Fruit fly (Drosophila melanogaster): ENCODE data around the gene CG2617.
A peak's percentile ranks its signal among the peaks of the same experiment; 100 is the strongest.

The CG2617 gene

dm6 chr2L:20700534-20701239 lies 18.5 kb downstream of the CG2617 start (continued):
- TF ChIP-seq sv (GFP tag; optimal IDR thresholded peaks at IDR 0.05) (no peak), Rel (GFP tag; optimal IDR thresholded peaks at IDR 0.05) (no peak), Rel (tag; optimal IDR thresholded peaks at IDR 0.05) (peak; percentile 13), HLH106 (tag; optimal IDR thresholded peaks at IDR 0.05) (peak; percentile 77), pan (optimal IDR thresholded peaks at IDR 0.05) (no peak), brk (GFP tag; optimal IDR thresholded peaks at IDR 0.05) (peak; percentile 68), Dfd (GFP tag; optimal IDR thresholded peaks at IDR 0.05) (no peak), CG32264 (GFP tag; optimal IDR thresholded peaks at IDR 0.05) (peak; percentile 5), Sp1 (GFP tag; optimal IDR thresholded peaks at IDR 0.05) (peak; percentile 56), dmrt93B (GFP tag; optimal IDR thresholded peaks at IDR 0.05) (peak; percentile 55), tai (GFP tag; optimal IDR thresholded peaks at IDR 0.05) (no peak), Hnf4 (GFP tag; optimal IDR thresholded peaks at IDR 0.05) (peak; percentile 72)

DNA sequence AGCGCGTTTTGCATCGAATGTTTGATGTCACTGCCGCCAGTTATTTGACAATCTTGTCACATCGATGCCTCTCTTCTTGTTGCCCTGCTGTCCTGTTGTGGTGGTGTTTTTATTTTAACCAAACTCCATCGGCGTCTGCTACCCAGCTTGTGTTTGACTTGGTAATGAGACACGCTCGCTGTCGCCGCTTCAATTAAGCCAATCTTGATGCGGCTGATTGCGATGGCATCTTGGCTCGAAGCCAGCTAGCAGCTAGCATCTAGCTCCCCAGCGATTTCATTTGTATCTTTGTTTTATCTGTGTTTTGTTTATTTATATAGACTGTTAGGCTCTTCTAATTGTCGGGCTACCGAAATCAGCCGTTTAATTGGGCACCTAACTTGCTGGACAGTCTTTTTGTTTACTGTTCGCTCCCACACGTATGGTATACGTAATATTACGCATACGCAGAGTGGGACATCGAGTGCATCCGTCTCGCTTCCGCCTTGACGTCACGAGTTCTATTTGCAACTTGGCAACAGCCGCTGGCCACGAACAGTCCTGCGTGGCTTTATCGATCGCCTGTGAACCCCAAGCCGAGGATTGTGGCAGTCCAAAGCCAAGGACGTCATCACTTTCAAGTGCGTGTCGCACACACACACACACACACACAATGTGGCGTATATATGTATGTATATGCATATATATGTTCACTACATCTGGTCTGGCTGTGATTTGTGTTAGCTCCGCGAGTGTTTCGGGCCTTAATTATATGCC lies 22.5 kb downstream of the CG2617 start:
- TF ChIP-seq Sp1 (GFP tag; optimal IDR thresholded peaks at IDR 0.05) (no peak), sage (GFP tag; optimal IDR thresholded peaks at IDR 0.05) (no peak), Dif (GFP tag; optimal IDR thresholded peaks at IDR 0.05; ENCODE audit: partially characterized antibody) (no peak), Jra (GFP tag; optimal IDR thresholded peaks at IDR 0.05) (no peak), ey (GFP tag; optimal IDR thresholded peaks at IDR 0.05) (no peak), CG32264 (GFP tag; optimal IDR thresholded peaks at IDR 0.05) (no peak), foxo (GFP tag; optimal IDR thresholded peaks at IDR 0.05) (no peak), brk (GFP tag; optimal IDR thresholded peaks at IDR 0.05) (no peak), Hnf4 (GFP tag; optimal IDR thresholded peaks at IDR 0.05) (no peak), Vsx2 (GFP tag; optimal IDR thresholded peaks at IDR 0.05; ENCODE audit: partially characterized antibody) (no peak), dl (GFP tag; optimal IDR thresholded peaks at IDR 0.05; ENCODE audit: insufficient read depth in 1 of 2, partially characterized antibody in 2 of 2) (no peak), jim (GFP tag; optimal IDR thresholded peaks at IDR 0.05) (no peak), usp (GFP tag; optimal IDR thresholded peaks at IDR 0.05) (no peak), lola (GFP tag; optimal IDR thresholded peaks at IDR 0.05) (no peak), Abd-B (GFP tag; optimal IDR thresholded peaks at IDR 0.05) (no peak), psq (GFP tag; optimal IDR thresholded peaks at IDR 0.05) (no peak), N (GFP tag; optimal IDR thresholded peaks at IDR 0.05) (no peak), Hr78 (GFP tag; optimal IDR thresholded peaks at IDR 0.05) (no peak)

- TF ChIP-seq sv (GFP tag; optimal IDR thresholded peaks at IDR 0.05) (no peak), HLH106 (tag; optimal IDR thresholded peaks at IDR 0.05) (no peak), dsf (GFP tag; optimal IDR thresholded peaks at IDR 0.05; ENCODE audit: borderline replicate concordance) (no peak), Myc (optimal IDR thresholded peaks at IDR 0.05) (no peak), woc (GFP tag; optimal IDR thresholded peaks at IDR 0.05) (no peak), GATAd (GFP tag; optimal IDR thresholded peaks at IDR 0.05) (no peak), usp (GFP tag; optimal IDR thresholded peaks at IDR 0.05) (no peak), Dfd (GFP tag; optimal IDR thresholded peaks at IDR 0.05) (no peak)
Measured at dm6 chr2L:20705869-20706368, 23.8 kb downstream of the CG2617 start.

DNA sequence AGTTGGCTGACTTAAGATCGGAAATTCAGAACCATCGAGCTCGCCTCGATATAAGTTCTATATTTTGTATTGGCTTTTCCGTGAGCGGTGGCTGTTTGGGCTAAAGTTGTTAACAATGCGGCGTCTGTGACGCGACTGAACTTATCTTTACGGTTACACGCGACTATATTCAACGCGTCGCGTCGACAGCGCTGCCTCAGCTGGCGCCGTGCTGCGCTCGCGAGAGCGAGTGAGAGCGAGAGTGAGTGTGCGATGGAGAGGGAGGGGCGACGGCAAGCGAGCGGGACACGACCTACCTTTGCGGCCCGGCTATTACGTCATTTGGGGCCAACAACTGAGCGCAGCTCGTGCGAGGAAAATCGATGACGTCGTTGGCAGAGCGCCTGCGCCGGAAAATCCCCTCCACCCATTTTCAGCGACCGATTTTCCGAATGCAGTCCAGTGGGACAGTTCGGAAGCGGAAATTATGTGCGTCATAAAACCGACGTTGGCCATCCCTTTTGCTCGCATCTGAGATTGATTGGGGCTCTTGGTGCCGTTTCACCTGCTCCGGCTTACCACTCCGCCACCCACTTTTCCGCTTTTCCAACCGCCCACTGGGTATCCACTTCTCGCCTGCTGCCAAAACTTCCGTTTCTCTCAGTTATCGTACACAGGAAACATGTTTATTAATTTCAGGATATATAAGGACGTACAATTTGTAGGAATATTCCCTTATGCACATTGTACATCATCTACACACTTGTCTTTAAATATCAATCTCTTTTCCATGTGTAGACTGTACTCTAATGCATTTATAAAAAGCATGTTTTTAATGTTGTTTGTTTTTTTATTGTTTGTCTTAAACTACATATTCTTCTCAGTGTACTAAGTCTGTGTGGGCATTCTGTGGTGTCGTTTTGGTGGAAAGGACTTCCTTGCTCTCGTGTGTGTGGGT lies 32.6 kb downstream of the CG2617 start, which contains the start of gene Hr38:
Gene Hr38 (minus strand): TSS at position 121 of the 937 bp plus-strand sequence.
- TF ChIP-seq dl (GFP tag; optimal IDR thresholded peaks at IDR 0.05; ENCODE audit: insufficient read depth in 1 of 2, partially characterized antibody in 2 of 2) = peak; percentile 36 to 79
- peak; percentile 1 for TF ChIP-seq sv (GFP tag; optimal IDR thresholded peaks at IDR 0.05)
- TF ChIP-seq Dif (GFP tag; optimal IDR thresholded peaks at IDR 0.05; ENCODE audit: partially characterized antibody) = peak; percentile 84
- no peak for TF ChIP-seq tai (GFP tag; optimal IDR thresholded peaks at IDR 0.05)
- peak; percentile 33 for TF ChIP-seq h (GFP tag; optimal IDR thresholded peaks at IDR 0.05)
- TF ChIP-seq woc (GFP tag; optimal IDR thresholded peaks at IDR 0.05) = no peak
- no peak for TF ChIP-seq Mio (GFP tag; optimal IDR thresholded peaks at IDR 0.05)
- no peak for TF ChIP-seq Hr83 (GFP tag; optimal IDR thresholded peaks at IDR 0.05; ENCODE audit: poor library complexity, severe bottlenecking)
